Fruit fly (Drosophila melanogaster) whole organism, embryonic: ENCODE data around the gene sphe.

ENCODE experiments used
- Atf6 ChIP-seq: fragments of 200-800 bp; sonication (Bioruptor generic); IDR thresholded peaks from 2 replicates; pipeline ENCODE4 v1.3.6; 2022; ENCODE audit warnings: missing biosample characterization, missing genetic modification characterization
- CG10274 ChIP-seq: fragments of 200-800 bp; sonication (Bioruptor generic); optimal IDR thresholded peaks from 3 replicates; lab custom pipeline; 2017; ENCODE audit warnings: missing biosample characterization, mild to moderate bottlenecking, missing genetic modification characterization
- CG11093 ChIP-seq: fragments of 200-800 bp; sonication (Bioruptor generic); IDR thresholded peaks from 3 replicates; pipeline ENCODE4 v1.3.6; 2022; ENCODE audit warnings: missing biosample characterization, missing genetic modification characterization
- CG11456 ChIP-seq: fragments of 200-800 bp; sonication (Bioruptor generic); IDR thresholded peaks from 3 replicates; pipeline ENCODE4 v1.3.6; 2022; ENCODE audit warnings: missing biosample characterization, missing genetic modification characterization
- CG12155 ChIP-seq: fragments of 200-800 bp; sonication (Bioruptor generic); optimal IDR thresholded peaks from 3 replicates; lab custom pipeline; 2016; ENCODE audit warnings: missing biosample characterization, missing genetic modification characterization
- CG12942 ChIP-seq: fragments of 200-800 bp; sonication (Bioruptor generic); optimal IDR thresholded peaks from 3 replicates; lab custom pipeline; 2016; ENCODE audit warnings: missing biosample characterization, missing genetic modification characterization
- CG13424 ChIP-seq: fragments of 200-800 bp; sonication (Bioruptor generic); optimal IDR thresholded peaks from 2 replicates; lab custom pipeline; 2019; ENCODE audit warnings: missing biosample characterization, mild to moderate bottlenecking, missing genetic modification characterization, moderate library complexity
- CG14050 ChIP-seq: fragments of 200-800 bp; sonication (Bioruptor generic); IDR thresholded peaks from 3 replicates; pipeline ENCODE4 v1.3.6; 2022; ENCODE audit warnings: missing biosample characterization, missing genetic modification characterization
- CG14965 ChIP-seq: fragments of 200-800 bp; sonication (Bioruptor generic); optimal IDR thresholded peaks from 2 replicates; lab custom pipeline; 2016; ENCODE audit warnings: missing biosample characterization, missing genetic modification characterization, borderline replicate concordance
- CG2120 ChIP-seq: fragments of 200-800 bp; sonication (Bioruptor generic); optimal IDR thresholded peaks from 3 replicates; lab custom pipeline; 2016; ENCODE audit warnings: missing biosample characterization, missing genetic modification characterization
- CG2202 ChIP-seq: fragments of 200-800 bp; sonication (Bioruptor generic); optimal IDR thresholded peaks from 2 replicates; lab custom pipeline; 2018; ENCODE audit warnings: missing biosample characterization, mild to moderate bottlenecking, missing genetic modification characterization
- CG3065 ChIP-seq: fragments of 200-800 bp; sonication (Bioruptor generic); optimal IDR thresholded peaks from 2 replicates; lab custom pipeline; 2016; ENCODE audit warnings: missing biosample characterization, missing genetic modification characterization
- CG32532 ChIP-seq: fragments of 200-800 bp; sonication (Bioruptor generic); IDR thresholded peaks from 2 replicates; pipeline ENCODE4 v1.3.6; 2022; ENCODE audit warnings: missing biosample characterization, missing genetic modification characterization
- CG3838 ChIP-seq: fragments of 200-800 bp; sonication (Bioruptor generic); optimal IDR thresholded peaks from 3 replicates; lab custom pipeline; 2016; ENCODE audit warnings: missing biosample characterization, missing genetic modification characterization
- CG3847 ChIP-seq: fragments of 200-800 bp; sonication (Bioruptor generic); IDR thresholded peaks from 2 replicates; pipeline ENCODE4 v1.3.6; 2022; ENCODE audit warnings: missing biosample characterization, missing genetic modification characterization
- CG6765 ChIP-seq: fragments of 200-800 bp; sonication (Bioruptor generic); optimal IDR thresholded peaks from 3 replicates; lab custom pipeline; 2017; ENCODE audit warnings: missing biosample characterization, mild to moderate bottlenecking, missing genetic modification characterization
- CG8944 ChIP-seq: fragments of 200-800 bp; sonication (Bioruptor generic); optimal IDR thresholded peaks from 3 replicates; lab custom pipeline; 2016; ENCODE audit warnings: missing biosample characterization, missing genetic modification characterization
- CG9727 ChIP-seq: fragments of 200-800 bp; sonication (Bioruptor generic); optimal IDR thresholded peaks from 3 replicates; lab custom pipeline; 2017; ENCODE audit warnings: missing biosample characterization, mild to moderate bottlenecking, missing genetic modification characterization
- CG9797 ChIP-seq: fragments of 200-800 bp; sonication (Bioruptor generic); optimal IDR thresholded peaks from 3 replicates; lab custom pipeline; 2018; ENCODE audit warnings: missing biosample characterization, mild to moderate bottlenecking, missing genetic modification characterization
- CG9817 ChIP-seq: fragments of 200-800 bp; sonication (Bioruptor generic); optimal IDR thresholded peaks from 2 replicates; lab custom pipeline; 2018; ENCODE audit warnings: missing biosample characterization, mild to moderate bottlenecking, missing genetic modification characterization, moderate library complexity
- Camta ChIP-seq: fragments of 200-800 bp; sonication (Bioruptor generic); optimal IDR thresholded peaks from 2 replicates; lab custom pipeline; 2016; ENCODE audit warnings: missing biosample characterization, missing genetic modification characterization
- CrebB ChIP-seq: fragments of 200-800 bp; sonication (Bioruptor generic); optimal IDR thresholded peaks from 3 replicates; lab custom pipeline; 2018; ENCODE audit warnings: missing biosample characterization, mild to moderate bottlenecking, missing genetic modification characterization
- Dad ChIP-seq: fragments of 200-800 bp; sonication (Bioruptor generic); optimal IDR thresholded peaks from 3 replicates; lab custom pipeline; 2016; ENCODE audit warnings: missing biosample characterization, missing genetic modification characterization
- Dek ChIP-seq: fragments of 200-800 bp; sonication (Bioruptor generic); optimal IDR thresholded peaks from 3 replicates; lab custom pipeline; 2019; ENCODE audit warnings: missing biosample characterization, mild to moderate bottlenecking, missing genetic modification characterization, moderate library complexity
- ERR ChIP-seq: fragments of 200-800 bp; sonication (Bioruptor generic); optimal IDR thresholded peaks from 2 replicates; lab custom pipeline; 2016; ENCODE audit warnings: missing biosample characterization, missing genetic modification characterization
- Kr ChIP-seq: fragments of 200-800 bp; sonication (Bioruptor generic); optimal IDR thresholded peaks from 2 replicates; lab custom pipeline; 2017; ENCODE audit warnings: missing biosample characterization, mild to moderate bottlenecking, missing genetic modification characterization
- MBD-R2 ChIP-seq: fragments of 200-800 bp; sonication (Bioruptor generic); IDR thresholded peaks from 2 replicates; pipeline ENCODE4 v1.3.6; 2022; ENCODE audit warnings: missing biosample characterization, missing genetic modification characterization
- Oaz ChIP-seq: fragments of 200-800 bp; sonication (Bioruptor generic); IDR thresholded peaks from 2 replicates; pipeline ENCODE4 v1.3.6; 2022; ENCODE audit warnings: missing biosample characterization, missing genetic modification characterization
- PHDP ChIP-seq: fragments of 200-800 bp; sonication (Bioruptor generic); optimal IDR thresholded peaks from 3 replicates; lab custom pipeline; 2018; ENCODE audit warnings: missing biosample characterization, mild to moderate bottlenecking, missing genetic modification characterization, moderate library complexity
- Poxn ChIP-seq: fragments of 200-800 bp; sonication (Bioruptor generic); IDR thresholded peaks from 2 replicates; pipeline ENCODE4 v1.3.6; 2022; ENCODE audit warnings: missing biosample characterization, missing genetic modification characterization
- Rx ChIP-seq: fragments of 200-800 bp; sonication (Bioruptor generic); IDR thresholded peaks from 2 replicates; pipeline ENCODE4 v1.3.6; 2022; ENCODE audit warnings: missing biosample characterization, missing genetic modification characterization
- YL-1 ChIP-seq: fragments of 200-800 bp; sonication (Bioruptor generic); optimal IDR thresholded peaks from 3 replicates; lab custom pipeline; 2017; ENCODE audit warnings: missing biosample characterization, mild to moderate bottlenecking, missing genetic modification characterization
- ac ChIP-seq: fragments of 200-800 bp; sonication (Bioruptor generic); optimal IDR thresholded peaks from 3 replicates; lab custom pipeline; 2017; ENCODE audit warnings: missing biosample characterization, mild to moderate bottlenecking, missing genetic modification characterization
- ap ChIP-seq: fragments of 200-800 bp; sonication (Bioruptor generic); IDR thresholded peaks from 2 replicates; pipeline ENCODE4 v1.3.6; 2022; ENCODE audit warnings: missing biosample characterization, missing genetic modification characterization
- bcd ChIP-seq: fragments of 200-800 bp; sonication (Bioruptor generic); optimal IDR thresholded peaks from 2 replicates; lab custom pipeline; 2017; ENCODE audit warnings: missing biosample characterization, mild to moderate bottlenecking, missing genetic modification characterization
- cad ChIP-seq: fragments of >200 bp; optimal IDR thresholded peaks from 2 replicates; lab custom pipeline; 2017; ENCODE audit warnings: missing biosample characterization, missing genetic modification characterization
- dati ChIP-seq: fragments of 200-800 bp; sonication (Bioruptor generic); IDR thresholded peaks from 2 replicates; pipeline ENCODE4 v1.3.6; 2022; ENCODE audit warnings: missing biosample characterization, missing genetic modification characterization
- dpn ChIP-seq, 2 experiments: fragments of 200-800 bp; sonication (Bioruptor generic); optimal IDR thresholded peaks; 3 replicates each; lab custom pipeline; 2016; ENCODE audit warnings: missing biosample characterization in 2 of 2, missing genetic modification characterization in 2 of 2
- fu2 ChIP-seq: fragments of 200-800 bp; sonication (Bioruptor generic); optimal IDR thresholded peaks from 2 replicates; lab custom pipeline; 2016; ENCODE audit warnings: missing biosample characterization, missing genetic modification characterization
- gem ChIP-seq: fragments of 200-800 bp; sonication (Bioruptor generic); optimal IDR thresholded peaks from 2 replicates; lab custom pipeline; 2019; ENCODE audit warnings: missing biosample characterization, mild to moderate bottlenecking, missing genetic modification characterization, moderate library complexity
- jumu ChIP-seq: fragments of 200-800 bp; sonication (Bioruptor generic); optimal IDR thresholded peaks from 3 replicates; lab custom pipeline; 2016; ENCODE audit warnings: missing biosample characterization, missing genetic modification characterization
- mam ChIP-seq: fragments of 200-800 bp; sonication (Bioruptor generic); optimal IDR thresholded peaks from 3 replicates; lab custom pipeline; 2016; ENCODE audit warnings: missing biosample characterization, missing genetic modification characterization
- phol ChIP-seq: fragments of 200-800 bp; sonication (Bioruptor generic); optimal IDR thresholded peaks from 3 replicates; lab custom pipeline; 2018; ENCODE audit warnings: missing biosample characterization, mild to moderate bottlenecking, missing genetic modification characterization, moderate library complexity
- pros ChIP-seq: fragments of 200-800 bp; sonication (Bioruptor generic); optimal IDR thresholded peaks from 3 replicates; lab custom pipeline; 2019; ENCODE audit warnings: missing biosample characterization, mild to moderate bottlenecking, missing genetic modification characterization, moderate library complexity
- seq ChIP-seq: fragments of 200-800 bp; sonication (Bioruptor generic); IDR thresholded peaks from 2 replicates; pipeline ENCODE4 v1.3.6; 2022; ENCODE audit warnings: missing biosample characterization, missing genetic modification characterization
- shn ChIP-seq: fragments of 200-800 bp; sonication (Bioruptor generic); optimal IDR thresholded peaks from 3 replicates; lab custom pipeline; 2016; ENCODE audit warnings: missing biosample characterization, missing genetic modification characterization
- vfl ChIP-seq: fragments of 200-800 bp; sonication (Bioruptor generic); optimal IDR thresholded peaks from 2 replicates; lab custom pipeline; 2016; ENCODE audit warnings: missing biosample characterization, missing genetic modification characterization
- z ChIP-seq: fragments of 200-800 bp; sonication (Bioruptor generic); IDR thresholded peaks from 3 replicates; pipeline ENCODE4 v1.3.6; 2022; ENCODE audit warnings: missing biosample characterization, missing genetic modification characterization
- zf30C ChIP-seq: fragments of 200-800 bp; sonication (Bioruptor generic); optimal IDR thresholded peaks from 3 replicates; lab custom pipeline; 2018; ENCODE audit warnings: missing biosample characterization, mild to moderate bottlenecking, missing genetic modification characterization

The sphe gene

DNA sequence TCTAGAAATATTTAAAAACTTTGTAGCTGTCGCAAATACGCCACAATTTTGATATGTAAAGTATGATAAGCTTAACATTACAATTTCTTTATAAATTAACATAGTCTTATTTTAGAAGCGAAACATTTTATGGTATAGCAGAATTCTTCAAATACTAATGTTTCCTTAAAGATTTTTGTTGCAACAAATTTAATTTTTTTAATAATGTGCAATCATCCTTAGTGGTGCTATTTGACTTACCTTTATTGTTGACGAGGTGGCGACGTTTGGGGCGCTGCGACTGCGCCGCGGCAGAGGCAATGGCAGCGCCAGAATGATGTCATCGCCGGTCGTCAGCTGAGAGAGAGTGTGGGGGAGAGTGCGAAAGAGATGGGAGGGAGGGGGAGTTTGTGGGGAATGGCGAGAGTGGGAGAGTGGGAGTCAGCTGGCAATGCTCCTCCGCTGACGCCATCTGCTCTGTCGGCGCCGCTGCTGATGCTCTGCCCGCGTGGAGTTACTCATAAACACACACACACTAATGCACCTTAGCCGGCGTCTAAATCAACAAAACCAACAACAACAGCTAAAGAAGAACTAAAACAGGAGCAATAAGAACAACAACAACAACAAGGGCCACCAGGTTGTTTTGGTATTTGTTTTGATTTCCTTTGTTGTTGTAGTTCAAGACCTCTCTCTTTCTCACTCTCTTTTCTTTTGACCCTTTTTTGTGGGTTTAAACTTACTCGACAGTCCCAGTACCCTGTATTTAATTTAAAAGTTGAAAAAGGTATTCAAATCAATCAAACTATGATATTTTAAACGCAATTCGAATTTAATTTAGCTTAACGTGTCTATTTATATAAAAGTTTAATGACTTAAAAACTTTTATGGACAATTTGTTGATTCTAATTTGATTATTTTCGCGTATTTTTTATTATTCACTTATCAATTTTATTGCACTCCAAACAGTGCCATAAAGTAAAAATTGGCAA, 21.7 kb upstream of the sphe start (continued):
- TF ChIP-seq Kr (GFP tag; lab: Kevin White, UChicago) (no peak), CG9727 (GFP tag; lab: Kevin White, UChicago) (peak; percentile 78), mam (peak; percentile 71), CG13424 (tag; lab: Kevin White, UChicago) (peak; percentile 85), CG8944 (GFP tag; lab: Kevin White, UChicago) (peak; percentile 32), fu2 (GFP tag; lab: Kevin White, UChicago) (peak; percentile 3), CG10274 (no peak), CrebB (tag; lab: Kevin White, UChicago) (peak; percentile 43), vfl (GFP tag; lab: Kevin White, UChicago) (peak; percentile 37), MBD-R2 (peak; percentile 15; the same call in 1 of the 2 replicates), YL-1 (no peak), bcd (GFP tag; lab: Kevin White, UChicago) (peak; percentile 60), cad (GFP tag; lab: Kevin White, UChicago) (no peak), z (GFP tag; lab: Robert Waterston, UW) (no peak), zf30C (GFP tag; lab: Kevin White, UChicago) (no peak), CG11456 (peak; percentile 53; the same call in 2 of the 3 replicates), CG14050 (GFP tag; lab: Robert Waterston, UW) (peak; percentile 67; the same call in 2 of the 3 replicates), CG3847 (GFP tag; lab: Robert Waterston, UW) (peak; percentile 58), Oaz (0 out of 2 replicates have a peak, but pooled peaks have one; percentile 30), Camta (GFP tag; lab: Kevin White, UChicago) (peak; percentile 68), pros (no peak), Poxn (GFP tag; lab: Robert Waterston, UW) (peak; percentile 36; the same call in 1 of the 2 replicates), CG3838 (GFP tag; lab: Kevin White, UChicago) (no peak), CG9797 (GFP tag; lab: Kevin White, UChicago) (no peak), CG9817 (tag; lab: Kevin White, UChicago) (peak; percentile 69), Atf6 (GFP tag; lab: Robert Waterston, UW) (peak; percentile 72; the same call in 1 of the 2 replicates), ac (GFP tag; lab: Kevin White, UChicago) (no peak), seq (GFP tag; lab: Robert Waterston, UW) (peak; percentile 78), dati (GFP tag; lab: Robert Waterston, UW) (no peak), Rx (GFP tag; lab: Robert Waterston, UW) (peak; percentile 51; the same call in 1 of the 2 replicates), CG6765 (no peak), dpn (GFP tag; optimal IDR thresholded peaks at IDR 0.05; lab: Kevin White, UChicago) (peak; percentile 69 to 72), CG32532 (GFP tag; lab: Robert Waterston, UW) (peak; percentile 80), CG12155 (GFP tag; lab: Kevin White, UChicago) (peak; percentile 47), CG3065 (GFP tag; lab: Kevin White, UChicago) (no peak), Dek (tag; lab: Kevin White, UChicago) (peak; percentile 76), ap (GFP tag; lab: Robert Waterston, UW) (0 out of 2 replicates have a peak, but pooled peaks have one; percentile 10), CG12942 (GFP tag; lab: Kevin White, UChicago) (peak; percentile 27), CG2120 (GFP tag; lab: Kevin White, UChicago) (peak; percentile 86), jumu (GFP tag; lab: Kevin White, UChicago) (no peak), PHDP (tag; lab: Kevin White, UChicago) (peak; percentile 87), phol (tag; lab: Kevin White, UChicago) (peak; percentile 62), ERR (peak; percentile 2), shn (GFP tag; lab: Kevin White, UChicago) (peak; percentile 25), CG11093 (GFP tag; lab: Robert Waterston, UW) (no peak), CG2202 (tag; lab: Kevin White, UChicago) (peak; percentile 47), Dad (GFP tag; lab: Kevin White, UChicago) (no peak), CG14965 (no peak), gem (tag; lab: Kevin White, UChicago) (peak; percentile 91)
